Worm (Caenorhabditis elegans) whole organism, midembryonic: ENCODE measurements around the gene pbo-4.

Source experiments
- T22C8.4 ChIP-seq: fragments of 200-800 bp; sonication (Bioruptor generic); IDR thresholded peaks from 2 replicates; pipeline ENCODE4 v1.3.6; 2022; ENCODE audit warnings: missing genetic modification characterization, missing compliant biosample characterization
- cog-1 ChIP-seq: sonication (generic microtip); optimal IDR thresholded peaks from 2 replicates; lab custom pipeline; 2016; ENCODE audit warnings: missing genetic modification characterization, missing compliant biosample characterization
- flt-1 ChIP-seq: fragments of 200-800 bp; sonication (Bioruptor generic); IDR thresholded peaks from 2 replicates; pipeline ENCODE4 v1.3.6; 2022; ENCODE audit warnings: missing genetic modification characterization, missing compliant biosample characterization
- klf-2 ChIP-seq: fragments of 200-800 bp; sonication (Bioruptor generic); conservative IDR thresholded peaks from 2 replicates; pipeline ENCODE4 v1.3.6; 2022; ENCODE audit warnings: missing genetic modification reagents, missing genetic modification characterization, missing compliant biosample characterization
- med-1 ChIP-seq: sonication (generic microtip); optimal IDR thresholded peaks from 2 replicates; lab custom pipeline; 2017; ENCODE audit warnings: missing genetic modification characterization, mild to moderate bottlenecking, missing compliant biosample characterization, antibody characterized with exemption, missing genetic modification reagents; ENCODE audit not compliant: insufficient read depth
- ref-1 ChIP-seq: fragments of 200-800 bp; sonication (Bioruptor generic); conservative IDR thresholded peaks from 2 replicates; pipeline ENCODE4 v1.3.6; 2022; ENCODE audit warnings: missing genetic modification reagents, missing genetic modification characterization, missing compliant biosample characterization
- tab-1 ChIP-seq: fragments of 200-800 bp; sonication (Bioruptor generic); IDR thresholded peaks from 2 replicates; pipeline ENCODE4 v1.3.6; 2022; ENCODE audit warnings: missing genetic modification characterization, missing compliant biosample characterization
- ztf-23 ChIP-seq: fragments of 200-800 bp; sonication (Bioruptor generic); IDR thresholded peaks from 2 replicates; pipeline ENCODE4 v1.3.6; 2022; ENCODE audit warnings: missing genetic modification reagents, missing genetic modification characterization, missing compliant biosample characterization
- ztf-29 ChIP-seq: fragments of 200-800 bp; sonication (Bioruptor generic); IDR thresholded peaks from 2 replicates; pipeline ENCODE4 v1.3.6; 2022; ENCODE audit warnings: missing genetic modification reagents, missing genetic modification characterization, missing compliant biosample characterization

pbo-4 gene

ce11 chrX:10928948-10929563, 24.9 kb upstream of the pbo-4 start, which contains the start of gene dgn-1:
TSS of gene dgn-1 (minus strand) at chrX:10928998.
- TF ChIP-seq ztf-23, result no peak
- TF ChIP-seq klf-2 (GFP tag; lab: Robert Waterston, UW), result no peak
- no peak for TF ChIP-seq ztf-29 (GFP tag; lab: Robert Waterston, UW)
- no peak for TF ChIP-seq T22C8.4
- TF ChIP-seq cog-1, result no peak
- no peak for TF ChIP-seq ref-1
- no peak for TF ChIP-seq med-1 (GFP tag; lab: Kevin White, UChicago)
- TF ChIP-seq flt-1 (GFP tag; lab: Robert Waterston, UW), result no peak
- TF ChIP-seq tab-1, result no peak

DNA sequence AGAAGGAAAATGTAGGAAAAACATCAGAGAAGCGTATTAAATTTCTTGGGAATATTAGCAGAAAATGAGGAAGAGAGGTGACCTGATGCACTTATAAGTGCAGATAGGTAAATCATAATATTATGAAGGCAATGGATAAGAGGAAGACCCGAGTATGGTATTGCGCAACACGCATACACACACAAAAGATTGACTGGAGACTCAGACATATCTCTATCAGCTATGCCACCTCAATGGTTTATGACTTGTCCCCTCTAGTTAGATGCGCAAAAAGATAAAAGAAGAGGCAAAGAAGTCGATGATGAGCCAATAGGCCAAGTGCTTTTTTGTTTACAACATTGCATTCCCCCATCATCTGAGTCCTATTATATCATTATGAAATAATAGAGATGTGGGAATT, 21.8 kb upstream of the pbo-4 start:
- TF ChIP-seq med-1 (GFP tag; lab: Kevin White, UChicago) (no peak), cog-1 (no peak), T22C8.4 (no peak), tab-1 (no peak), ztf-23 (no peak), ztf-29 (GFP tag; lab: Robert Waterston, UW) (no peak), ref-1 (no peak), flt-1 (GFP tag; lab: Robert Waterston, UW) (no peak), klf-2 (GFP tag; lab: Robert Waterston, UW) (no peak)

DNA sequence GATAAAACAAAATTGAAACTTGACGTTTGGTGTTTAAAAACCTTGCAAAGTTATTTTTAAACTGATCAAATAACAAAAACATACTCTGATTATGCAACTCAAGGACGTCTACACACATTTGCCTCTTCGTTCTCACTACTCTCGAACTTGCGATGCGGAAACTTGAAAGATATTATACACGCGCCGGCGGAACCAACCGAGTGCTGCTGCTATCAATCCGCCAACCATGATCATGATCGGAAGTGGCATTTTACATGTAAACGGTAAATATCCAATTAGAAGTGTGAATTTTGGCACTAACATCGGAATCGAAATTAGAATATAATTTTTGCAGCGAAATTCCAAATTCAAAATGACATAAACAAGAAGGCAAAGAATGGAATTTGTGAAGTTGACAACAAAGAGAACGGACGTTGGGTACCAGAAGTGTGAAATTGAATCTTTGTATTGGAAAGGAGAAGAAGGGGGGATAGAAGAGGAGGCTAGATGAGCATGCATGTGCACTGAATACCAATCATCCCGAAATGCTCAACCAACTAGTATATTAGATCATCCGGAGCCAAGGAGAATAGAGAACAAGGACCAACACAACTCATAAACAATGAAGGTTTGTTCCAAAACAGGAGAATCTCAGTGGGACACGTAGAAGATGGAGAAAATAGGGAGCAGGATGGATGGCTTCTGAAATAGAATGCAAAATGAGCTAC, 20.5 kb upstream of the pbo-4 start:
- TF ChIP-seq ztf-29 (GFP tag; lab: Robert Waterston, UW) (no peak), klf-2 (GFP tag; lab: Robert Waterston, UW) (no peak), med-1 (GFP tag; lab: Kevin White, UChicago) (no peak), tab-1 (no peak), T22C8.4 (no peak), flt-1 (GFP tag; lab: Robert Waterston, UW) (no peak), ztf-23 (no peak), ref-1 (no peak), cog-1 (no peak)

DNA sequence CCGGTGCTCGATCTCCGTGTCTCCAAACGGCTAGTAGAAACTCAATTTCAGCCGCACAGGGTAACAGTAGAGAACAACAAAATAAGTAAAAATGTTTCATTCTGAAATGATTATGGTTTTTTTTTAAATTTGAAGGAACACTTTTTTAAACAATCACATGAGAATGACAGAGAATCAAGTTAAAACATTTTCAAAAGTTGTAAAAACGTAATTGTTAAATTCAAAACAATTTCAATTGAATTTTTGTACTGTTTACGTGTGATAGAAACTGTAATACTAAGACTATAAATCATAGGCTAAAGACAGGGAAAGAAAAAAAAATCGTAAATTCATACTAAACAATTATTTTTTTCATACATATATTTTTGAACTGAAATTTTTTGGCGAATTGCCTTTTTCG, 12.7 kb upstream of the pbo-4 start, which contains the start of gene pho-7:
Gene pho-7, minus strand, starts transcription at position 101 of the 400 bp plus-strand sequence.
- TF ChIP-seq flt-1 (GFP tag; lab: Robert Waterston, UW) (no peak), ref-1 (no peak), cog-1 (no peak)

DNA sequence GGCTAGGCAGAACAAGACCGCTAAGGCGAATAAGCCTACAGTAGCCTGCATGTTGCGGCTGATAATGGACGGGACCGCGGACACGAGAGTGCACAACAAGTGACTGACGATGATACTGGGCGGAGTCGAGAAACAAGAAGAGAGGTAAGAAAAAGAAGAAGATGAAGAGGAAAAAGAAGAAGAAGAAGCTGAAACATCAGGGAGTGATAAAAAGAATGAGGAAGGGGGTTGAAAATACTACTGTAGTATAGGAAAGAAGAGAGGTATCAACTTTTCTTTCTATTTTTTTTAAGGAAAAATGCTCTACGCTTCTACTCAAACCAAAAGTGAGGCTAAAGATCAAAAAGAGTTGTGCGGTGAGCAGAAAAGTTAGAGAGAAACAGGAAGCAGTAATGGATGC, 5.1 kb upstream of the pbo-4 start, which contains the start of gene T21B6.3:
Gene T21B6.3, minus strand, starts transcription at position 101 of the 400 bp plus-strand sequence.
- TF ChIP-seq klf-2 (GFP tag; lab: Robert Waterston, UW) (no peak), cog-1 (no peak), ref-1 (no peak), flt-1 (GFP tag; lab: Robert Waterston, UW) (no peak), ztf-29 (GFP tag; lab: Robert Waterston, UW) (no peak), T22C8.4 (no peak), med-1 (GFP tag; lab: Kevin White, UChicago) (no peak), ztf-23 (no peak), tab-1 (no peak)

- TF ChIP-seq cog-1, result no peak
- TF ChIP-seq T22C8.4, result no peak
- TF ChIP-seq klf-2 (GFP tag; lab: Robert Waterston, UW), result no peak
- no peak for TF ChIP-seq flt-1 (GFP tag; lab: Robert Waterston, UW)
- no peak for TF ChIP-seq ref-1
These were observed 2.8 kb upstream of the pbo-4 start, which contains the start of gene K09C8.7 for ce11 chrX:10951168-10951567. TSS of gene K09C8.7 (minus strand) at chrX:10951393.

ce11 chrX:10951922-10952321, 2.0 kb upstream of the pbo-4 start:
- TF ChIP-seq med-1 (GFP tag; lab: Kevin White, UChicago), result no peak
- no peak for TF ChIP-seq ref-1
- no peak for TF ChIP-seq ztf-29 (GFP tag; lab: Robert Waterston, UW)
- TF ChIP-seq ztf-23, result no peak
- TF ChIP-seq tab-1, result no peak
- no peak for TF ChIP-seq flt-1 (GFP tag; lab: Robert Waterston, UW)
- TF ChIP-seq cog-1, result no peak
- TF ChIP-seq T22C8.4, result no peak
- no peak for TF ChIP-seq klf-2 (GFP tag; lab: Robert Waterston, UW)

DNA sequence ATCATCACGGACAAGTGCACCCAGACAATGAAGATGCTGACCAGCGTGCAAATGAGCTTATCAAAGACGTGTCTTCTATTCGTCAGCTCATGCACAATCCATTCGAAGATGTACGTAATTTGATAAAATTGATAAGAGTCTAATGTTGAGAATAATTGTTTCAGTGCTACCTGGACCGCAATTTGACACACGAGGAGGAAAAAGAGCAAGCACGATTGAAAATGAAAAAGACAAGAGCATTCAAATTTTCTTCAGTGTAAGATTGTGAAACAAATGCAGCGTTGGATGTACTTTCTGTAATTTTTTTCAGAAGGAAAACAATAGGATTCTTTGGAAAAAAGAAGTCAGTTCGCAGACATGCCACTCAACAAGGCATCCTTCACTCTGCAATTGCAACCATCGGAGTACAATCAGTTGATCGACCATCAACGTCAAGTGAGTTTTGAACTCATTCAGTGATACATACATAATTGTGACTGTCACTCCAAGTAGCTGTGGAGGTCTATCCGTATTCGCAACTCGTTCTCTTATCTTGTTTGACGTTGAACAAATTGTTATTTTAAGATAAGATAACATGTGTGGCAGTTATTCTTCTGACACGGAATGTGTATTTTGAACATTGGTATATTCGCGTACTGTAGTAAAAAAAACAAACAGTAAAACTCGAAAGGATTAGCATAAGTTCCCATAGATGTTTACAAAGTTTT, 3.2 kb downstream of the pbo-4 start:
- TF ChIP-seq klf-2 (GFP tag; lab: Robert Waterston, UW) (no peak), T22C8.4 (no peak), ztf-29 (GFP tag; lab: Robert Waterston, UW) (no peak)

- TF ChIP-seq tab-1, result no peak
- TF ChIP-seq ztf-29 (GFP tag; lab: Robert Waterston, UW), result no peak
- TF ChIP-seq ref-1, result no peak
- no peak for TF ChIP-seq flt-1 (GFP tag; lab: Robert Waterston, UW)
- TF ChIP-seq ztf-23, result no peak
- no peak for TF ChIP-seq T22C8.4
- TF ChIP-seq med-1 (GFP tag; lab: Kevin White, UChicago), result no peak
- no peak for TF ChIP-seq cog-1
These were observed 4.5 kb downstream of the pbo-4 start, which contains the start of gene nlp-19 for ce11 chrX:10958427-10958826. TSS of gene nlp-19 (plus strand) at chrX:10958727.

ce11 chrX:10959136-10959535, 5.2 kb downstream of the pbo-4 start, which contains the start of gene K09C8.2:
TSS of gene K09C8.2 (plus strand) at chrX:10959436.
- TF ChIP-seq ref-1 (no peak), cog-1 (no peak), ztf-23 (no peak), T22C8.4 (no peak), med-1 (GFP tag; lab: Kevin White, UChicago) (no peak), flt-1 (GFP tag; lab: Robert Waterston, UW) (no peak), ztf-29 (GFP tag; lab: Robert Waterston, UW) (no peak), klf-2 (GFP tag; lab: Robert Waterston, UW) (no peak), tab-1 (no peak)
